Fruit fly (Drosophila melanogaster) whole organism, embryonic: ENCODE measurements around the gene Inx7.

Source experiments
- Asciz ChIP-seq: fragments of 200-800 bp; sonication (Bioruptor generic); optimal IDR thresholded peaks from 2 replicates; lab custom pipeline; 2017; ENCODE audit warnings: missing biosample characterization, mild to moderate bottlenecking, missing genetic modification characterization, missing genetic modification reagents
- B-H2 ChIP-seq: fragments of 200-800 bp; sonication (Bioruptor generic); optimal IDR thresholded peaks from 2 replicates; lab custom pipeline; 2018; ENCODE audit warnings: missing biosample characterization, mild to moderate bottlenecking, missing genetic modification characterization
- CG10565 ChIP-seq: fragments of 200-800 bp; sonication (Bioruptor generic); optimal IDR thresholded peaks from 3 replicates; lab custom pipeline; 2016; ENCODE audit warnings: missing biosample characterization, mild to moderate bottlenecking, missing genetic modification characterization
- CG11695 ChIP-seq: fragments of 200-800 bp; sonication (Bioruptor generic); IDR thresholded peaks from 3 replicates; pipeline ENCODE4 v1.3.6; 2022; ENCODE audit warnings: missing biosample characterization, missing genetic modification characterization
- CG11723 ChIP-seq: fragments of 200-800 bp; sonication (Bioruptor generic); optimal IDR thresholded peaks from 2 replicates; lab custom pipeline; 2017; ENCODE audit warnings: missing biosample characterization, mild to moderate bottlenecking, missing genetic modification characterization
- CG12236 ChIP-seq: fragments of 200-800 bp; sonication (Bioruptor generic); optimal IDR thresholded peaks from 2 replicates; lab custom pipeline; 2016; ENCODE audit warnings: missing biosample characterization, missing genetic modification characterization
- CG12299 ChIP-seq: fragments of 200-800 bp; sonication (Bioruptor generic); optimal IDR thresholded peaks from 2 replicates; lab custom pipeline; 2018; ENCODE audit warnings: missing biosample characterization, mild to moderate bottlenecking, missing genetic modification characterization
- CG12769 ChIP-seq: fragments of 200-800 bp; sonication (Bioruptor generic); optimal IDR thresholded peaks from 2 replicates; lab custom pipeline; 2019; ENCODE audit warnings: missing biosample characterization, mild to moderate bottlenecking, missing genetic modification characterization, moderate library complexity
- CG12942 ChIP-seq: fragments of 200-800 bp; sonication (Bioruptor generic); optimal IDR thresholded peaks from 3 replicates; lab custom pipeline; 2016; ENCODE audit warnings: missing biosample characterization, missing genetic modification characterization
- CG15011 ChIP-seq: fragments of 200-800 bp; sonication (Bioruptor generic); optimal IDR thresholded peaks from 3 replicates; lab custom pipeline; 2018; ENCODE audit warnings: missing biosample characterization, mild to moderate bottlenecking, missing genetic modification characterization
- CG15073 ChIP-seq: fragments of 200-800 bp; sonication (Bioruptor generic); optimal IDR thresholded peaks from 2 replicates; lab custom pipeline; 2016; ENCODE audit warnings: missing biosample characterization, missing genetic modification characterization
- CG16815 ChIP-seq: fragments of 200-800 bp; sonication (Bioruptor generic); optimal IDR thresholded peaks from 3 replicates; lab custom pipeline; 2017; ENCODE audit warnings: missing biosample characterization, mild to moderate bottlenecking, missing genetic modification characterization
- CG17359 ChIP-seq: fragments of 200-800 bp; sonication (Bioruptor generic); optimal IDR thresholded peaks from 3 replicates; lab custom pipeline; 2018; ENCODE audit warnings: missing biosample characterization, mild to moderate bottlenecking, missing genetic modification characterization, moderate library complexity
- CG17568 ChIP-seq: fragments of 200-800 bp; sonication (Bioruptor generic); optimal IDR thresholded peaks from 2 replicates; lab custom pipeline; 2018; ENCODE audit warnings: missing biosample characterization, mild to moderate bottlenecking, missing genetic modification characterization, moderate library complexity
- CG18764 ChIP-seq: fragments of 200-800 bp; sonication (Bioruptor generic); optimal IDR thresholded peaks from 3 replicates; lab custom pipeline; 2016; ENCODE audit warnings: missing biosample characterization, missing genetic modification characterization
- CG3065 ChIP-seq: fragments of 200-800 bp; sonication (Bioruptor generic); optimal IDR thresholded peaks from 2 replicates; lab custom pipeline; 2016; ENCODE audit warnings: missing biosample characterization, missing genetic modification characterization
- CG34376 ChIP-seq: fragments of 200-800 bp; sonication (Bioruptor generic); optimal IDR thresholded peaks from 2 replicates; lab custom pipeline; 2018; ENCODE audit warnings: missing biosample characterization, mild to moderate bottlenecking, missing genetic modification characterization
- CG4328 ChIP-seq: fragments of 200-800 bp; sonication (Bioruptor generic); optimal IDR thresholded peaks from 3 replicates; lab custom pipeline; 2017; ENCODE audit warnings: missing biosample characterization, missing genetic modification reagents, missing genetic modification characterization
- CG43689 ChIP-seq: fragments of 200-800 bp; sonication (Bioruptor generic); IDR thresholded peaks from 2 replicates; pipeline ENCODE4 v1.3.6; 2022; ENCODE audit warnings: missing biosample characterization, missing genetic modification characterization
- CG6683 ChIP-seq: fragments of 200-800 bp; sonication (Bioruptor generic); optimal IDR thresholded peaks from 2 replicates; lab custom pipeline; 2017; ENCODE audit warnings: missing biosample characterization, mild to moderate bottlenecking, missing genetic modification characterization, missing genetic modification reagents
- CG6854 ChIP-seq: fragments of 200-800 bp; sonication (Bioruptor generic); optimal IDR thresholded peaks from 3 replicates; lab custom pipeline; 2017; ENCODE audit warnings: missing biosample characterization, mild to moderate bottlenecking, missing genetic modification characterization
- CG9876 ChIP-seq: fragments of 200-800 bp; sonication (Bioruptor generic); optimal IDR thresholded peaks from 2 replicates; lab custom pipeline; 2016; ENCODE audit warnings: missing biosample characterization, missing genetic modification characterization
- HLH3B ChIP-seq: fragments of 200-800 bp; sonication (Bioruptor generic); IDR thresholded peaks from 2 replicates; pipeline ENCODE4 v1.3.6; 2022; ENCODE audit warnings: missing biosample characterization, missing genetic modification characterization
- HLHmδ ChIP-seq: fragments of 200-800 bp; sonication (Bioruptor generic); optimal IDR thresholded peaks from 2 replicates; lab custom pipeline; 2018; ENCODE audit warnings: missing biosample characterization, mild to moderate bottlenecking, missing genetic modification characterization, moderate library complexity
- Hand ChIP-seq: fragments of 200-800 bp; sonication (Bioruptor generic); optimal IDR thresholded peaks from 2 replicates; lab custom pipeline; 2017; ENCODE audit warnings: mild to moderate bottlenecking, missing biosample characterization, missing genetic modification reagents, missing genetic modification characterization
- HmgZ ChIP-seq: fragments of 200-800 bp; sonication (Bioruptor generic); optimal IDR thresholded peaks from 2 replicates; lab custom pipeline; 2018; ENCODE audit warnings: missing biosample characterization, mild to moderate bottlenecking, missing genetic modification characterization
- Lim3 ChIP-seq: fragments of 200-800 bp; sonication (Bioruptor generic); IDR thresholded peaks from 2 replicates; pipeline ENCODE4 v1.3.6; 2022; ENCODE audit warnings: missing biosample characterization, missing genetic modification characterization
- Lpt ChIP-seq: fragments of >200 bp; optimal IDR thresholded peaks from 2 replicates; lab custom pipeline; 2018; ENCODE audit warnings: missing biosample characterization, missing genetic modification characterization
- Oaz ChIP-seq: fragments of 200-800 bp; sonication (Bioruptor generic); IDR thresholded peaks from 2 replicates; pipeline ENCODE4 v1.3.6; 2022; ENCODE audit warnings: missing biosample characterization, missing genetic modification characterization
- Opbp ChIP-seq: fragments of 200-800 bp; sonication (Bioruptor generic); IDR thresholded peaks from 3 replicates; pipeline ENCODE4 v1.3.6; 2022; ENCODE audit warnings: missing biosample characterization, missing genetic modification characterization; ENCODE audit not compliant: partially characterized antibody
- Scr ChIP-seq: fragments of 200-800 bp; sonication (Bioruptor generic); IDR thresholded peaks from 2 replicates; pipeline ENCODE4 v1.3.6; 2022; ENCODE audit warnings: missing biosample characterization, missing genetic modification characterization; ENCODE audit not compliant: partially characterized antibody
- ac ChIP-seq: fragments of 200-800 bp; sonication (Bioruptor generic); optimal IDR thresholded peaks from 3 replicates; lab custom pipeline; 2017; ENCODE audit warnings: missing biosample characterization, mild to moderate bottlenecking, missing genetic modification characterization
- cwo ChIP-seq: fragments of 200-800 bp; sonication (Bioruptor generic); optimal IDR thresholded peaks from 3 replicates; lab custom pipeline; 2017; ENCODE audit warnings: missing biosample characterization, missing genetic modification characterization, mild to moderate bottlenecking, moderate library complexity, missing genetic modification reagents
- da ChIP-seq: fragments of 200-800 bp; sonication (Bioruptor generic); optimal IDR thresholded peaks from 2 replicates; lab custom pipeline; 2016; ENCODE audit warnings: missing biosample characterization, missing genetic modification characterization
- dati ChIP-seq: fragments of 200-800 bp; sonication (Bioruptor generic); IDR thresholded peaks from 2 replicates; pipeline ENCODE4 v1.3.6; 2022; ENCODE audit warnings: missing biosample characterization, missing genetic modification characterization
- dpn ChIP-seq, 2 experiments: fragments of 200-800 bp; sonication (Bioruptor generic); optimal IDR thresholded peaks; 3 replicates each; lab custom pipeline; 2016; ENCODE audit warnings: missing biosample characterization in 2 of 2, missing genetic modification characterization in 2 of 2
- exex ChIP-seq: fragments of 200-800 bp; sonication (Bioruptor generic); optimal IDR thresholded peaks from 4 replicates; lab custom pipeline; 2018; ENCODE audit warnings: missing biosample characterization, mild to moderate bottlenecking, missing genetic modification characterization, moderate library complexity
- fd64A ChIP-seq: fragments of 200-800 bp; sonication (Bioruptor generic); optimal IDR thresholded peaks from 3 replicates; lab custom pipeline; 2018; ENCODE audit warnings: missing biosample characterization, mild to moderate bottlenecking, missing genetic modification characterization
- gce ChIP-seq: fragments of 200-800 bp; sonication (Bioruptor generic); IDR thresholded peaks from 3 replicates; pipeline ENCODE4 v1.3.6; 2022; ENCODE audit warnings: missing biosample characterization, missing genetic modification characterization
- jigr1 ChIP-seq: fragments of 200-800 bp; sonication (Bioruptor generic); IDR thresholded peaks from 3 replicates; pipeline ENCODE4 v1.3.6; 2022; ENCODE audit warnings: missing biosample characterization, missing genetic modification characterization
- jumu ChIP-seq: fragments of 200-800 bp; sonication (Bioruptor generic); optimal IDR thresholded peaks from 3 replicates; lab custom pipeline; 2016; ENCODE audit warnings: missing biosample characterization, missing genetic modification characterization
- kah ChIP-seq: fragments of 200-800 bp; sonication (Bioruptor generic); optimal IDR thresholded peaks from 2 replicates; lab custom pipeline; 2018; ENCODE audit warnings: missing biosample characterization, mild to moderate bottlenecking, missing genetic modification characterization
- lola ChIP-seq, 3 experiments: fragments of >200 bp in 2 of 3; fragments of 200-800 bp in 1 of 3; sonication (Bioruptor generic) in 1 of 3; optimal IDR thresholded peaks; 2 replicates each; lab custom pipeline; 2017 to 2019; ENCODE audit warnings: missing biosample characterization in 3 of 3, missing genetic modification characterization in 3 of 3, mild to moderate bottlenecking in 1 of 3, moderate library complexity in 1 of 3
- pita ChIP-seq: fragments of 200-800 bp; sonication (Bioruptor generic); optimal IDR thresholded peaks from 2 replicates; lab custom pipeline; 2017; ENCODE audit warnings: missing biosample characterization, mild to moderate bottlenecking, missing genetic modification characterization
- slou ChIP-seq: fragments of 200-800 bp; sonication (Bioruptor generic); optimal IDR thresholded peaks from 3 replicates; lab custom pipeline; 2016; ENCODE audit warnings: missing biosample characterization, missing genetic modification characterization
- slp2 ChIP-seq: fragments of 200-800 bp; sonication (Bioruptor generic); optimal IDR thresholded peaks from 2 replicates; lab custom pipeline; 2016; ENCODE audit warnings: missing biosample characterization, missing genetic modification characterization
- tio ChIP-seq: fragments of 200-800 bp; sonication (Bioruptor generic); optimal IDR thresholded peaks from 2 replicates; lab custom pipeline; 2017; ENCODE audit warnings: missing biosample characterization, missing genetic modification characterization, inconsistent platforms
- tna ChIP-seq: fragments of 200-800 bp; sonication (Bioruptor generic); IDR thresholded peaks from 2 replicates; pipeline ENCODE4 v1.3.6; 2022; ENCODE audit warnings: missing biosample characterization, missing genetic modification characterization; ENCODE audit not compliant: partially characterized antibody
- z ChIP-seq: fragments of 200-800 bp; sonication (Bioruptor generic); IDR thresholded peaks from 3 replicates; pipeline ENCODE4 v1.3.6; 2022; ENCODE audit warnings: missing biosample characterization, missing genetic modification characterization
- zfh2 ChIP-seq: fragments of 200-800 bp; sonication (Bioruptor generic); optimal IDR thresholded peaks from 2 replicates; lab custom pipeline; 2016; ENCODE audit warnings: missing biosample characterization, missing genetic modification characterization

Inx7 gene

dm6 chrX:6993753-6994152 lies 341 bp upstream of the Inx7 start (continued):
- peak; percentile 33 for TF ChIP-seq CG12942 (GFP tag; lab: Kevin White, UChicago)
- peak; percentile 78 for TF ChIP-seq CG17359 (tag; lab: Kevin White, UChicago)
- peak; percentile 70 to 73 for TF ChIP-seq dpn (GFP tag; optimal IDR thresholded peaks at IDR 0.05; lab: Kevin White, UChicago)
- peak; percentile 56 for TF ChIP-seq jumu (GFP tag; lab: Kevin White, UChicago)
- TF ChIP-seq Lpt (GFP tag; lab: Kevin White, UChicago) = no peak
- TF ChIP-seq Scr (GFP tag; lab: Robert Waterston, UW) = no peak
- TF ChIP-seq Opbp = no peak
- TF ChIP-seq CG12299 (tag; lab: Kevin White, UChicago) = peak; percentile 45
- TF ChIP-seq CG6683 (GFP tag; lab: Kevin White, UChicago) = peak; percentile 8
- TF ChIP-seq CG43689 (GFP tag; lab: Robert Waterston, UW) = peak; percentile 61
- no peak for TF ChIP-seq da
- peak; percentile 38 for TF ChIP-seq CG6854 (GFP tag; lab: Kevin White, UChicago)
- TF ChIP-seq gce (GFP tag; lab: Robert Waterston, UW) = peak; percentile 67; the same call in 2 of the 3 replicates
- TF ChIP-seq exex = peak; percentile 6
- 0 out of 2 replicates have a peak, but pooled peaks have one; percentile 37 for TF ChIP-seq Lim3 (GFP tag; lab: Robert Waterston, UW)
- no peak; the same call in 1 of the 2 replicates for TF ChIP-seq dati (GFP tag; lab: Robert Waterston, UW)
- TF ChIP-seq fd64A (GFP tag; lab: Kevin White, UChicago) = no peak
- TF ChIP-seq Oaz = peak; percentile 69
- peak; percentile 60 for TF ChIP-seq tio
- peak; percentile 27 for TF ChIP-seq CG4328 (GFP tag; lab: Kevin White, UChicago)
- TF ChIP-seq HLH3B (GFP tag; lab: Robert Waterston, UW) = peak; percentile 80
- peak; percentile 28 for TF ChIP-seq CG11723 (GFP tag; lab: Kevin White, UChicago)
- TF ChIP-seq Asciz (GFP tag; lab: Kevin White, UChicago) = peak; percentile 27
- no peak for TF ChIP-seq B-H2
- TF ChIP-seq CG12236 = peak; percentile 26
- TF ChIP-seq CG3065 (GFP tag; lab: Kevin White, UChicago) = no peak
- peak; percentile 56 for TF ChIP-seq CG17568 (GFP tag; lab: Kevin White, UChicago)
- peak; percentile 49 for TF ChIP-seq CG15011 (GFP tag; lab: Kevin White, UChicago)
- TF ChIP-seq slp2 (GFP tag; lab: Kevin White, UChicago) = peak; percentile 53
- peak; percentile 44; the same call in 1 of the 3 replicates for TF ChIP-seq jigr1 (GFP tag; lab: Robert Waterston, UW)
- no peak for TF ChIP-seq ac (GFP tag; lab: Kevin White, UChicago)
- TF ChIP-seq cwo (GFP tag; lab: Kevin White, UChicago) = peak; percentile 49
- TF ChIP-seq CG16815 (GFP tag; lab: Kevin White, UChicago) = peak; percentile 49
- TF ChIP-seq CG12769 (tag; lab: Kevin White, UChicago) = peak; percentile 61
- peak; percentile 58; the same call in 1 of the 3 replicates for TF ChIP-seq z (GFP tag; lab: Robert Waterston, UW)
- peak; percentile 74; the same call in 2 of the 3 replicates for TF ChIP-seq CG11695 (GFP tag; lab: Robert Waterston, UW)
- no peak for TF ChIP-seq slou (GFP tag; lab: Kevin White, UChicago)
- peak; percentile 37 for TF ChIP-seq CG18764
- no peak for TF ChIP-seq pita (GFP tag; lab: Kevin White, UChicago)
- peak in 1 of 3 experiments; percentile 20 for TF ChIP-seq lola (GFP tag; optimal IDR thresholded peaks at IDR 0.05; lab: Kevin White, UChicago)
- peak; percentile 59 for TF ChIP-seq CG9876 (GFP tag; lab: Kevin White, UChicago)
- TF ChIP-seq kah (GFP tag; lab: Kevin White, UChicago) = no peak
- TF ChIP-seq CG34376 (GFP tag; lab: Kevin White, UChicago) = peak; percentile 29
- TF ChIP-seq CG10565 = no peak
- peak; percentile 23 for TF ChIP-seq Hand (GFP tag; lab: Kevin White, UChicago)
- TF ChIP-seq zfh2 (GFP tag; lab: Kevin White, UChicago) = peak; percentile 66
- peak; percentile 56 for TF ChIP-seq HmgZ (tag; lab: Kevin White, UChicago)
- no peak for TF ChIP-seq tna
- TF ChIP-seq CG15073 = no peak
- no peak for TF ChIP-seq HLHmδ (GFP tag; lab: Kevin White, UChicago)
